Fruit fly (Drosophila melanogaster): ENCODE data around the gene Mur18B.

Mur18B gene

dm6 chrX:19212954-19213353 lies at the start of gene Mur18B:
Gene Mur18B, plus strand, starts transcription at chrX:19213254.
- no peak for TF ChIP-seq foxo (GFP tag; optimal IDR thresholded peaks at IDR 0.05)
- no peak for TF ChIP-seq dmrt93B (GFP tag; optimal IDR thresholded peaks at IDR 0.05)
- no peak for TF ChIP-seq Jra (GFP tag; optimal IDR thresholded peaks at IDR 0.05)
- TF ChIP-seq CrebA (GFP tag; optimal IDR thresholded peaks at IDR 0.05; ENCODE audit: borderline replicate concordance): no peak
- no peak for TF ChIP-seq usp (GFP tag; optimal IDR thresholded peaks at IDR 0.05)
- TF ChIP-seq lola (GFP tag; optimal IDR thresholded peaks at IDR 0.05): no peak
- TF ChIP-seq woc (GFP tag; optimal IDR thresholded peaks at IDR 0.05): no peak

DNA sequence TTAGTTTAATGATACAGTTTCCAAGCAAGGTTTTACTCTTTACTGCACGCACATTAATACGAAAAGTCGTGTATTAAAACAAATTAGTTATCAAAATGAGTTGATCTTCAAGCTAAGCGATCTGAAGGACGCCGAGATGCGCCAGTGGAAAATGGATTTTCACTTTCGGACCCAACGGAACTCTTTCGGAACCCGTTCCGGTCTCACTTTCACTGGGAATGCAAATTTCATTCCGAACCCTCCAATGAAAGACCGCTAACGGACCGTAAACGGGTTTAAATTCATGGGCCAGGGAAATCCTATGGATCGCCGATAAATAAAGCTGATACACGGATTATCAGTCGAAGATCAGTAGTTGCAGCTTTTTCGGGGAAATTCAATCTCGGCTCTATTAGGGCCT lies 49.6 kb upstream of the Mur18B start:
- TF ChIP-seq pan (optimal IDR thresholded peaks at IDR 0.05): no peak
- no peak for TF ChIP-seq brk (GFP tag; optimal IDR thresholded peaks at IDR 0.05)
- TF ChIP-seq tai (GFP tag; optimal IDR thresholded peaks at IDR 0.05): no peak
- no peak for TF ChIP-seq OdsH (GFP tag; optimal IDR thresholded peaks at IDR 0.05)
- no peak for TF ChIP-seq sv (GFP tag; optimal IDR thresholded peaks at IDR 0.05)
- TF ChIP-seq CG32264 (GFP tag; optimal IDR thresholded peaks at IDR 0.05): no peak
- TF ChIP-seq Abd-B (GFP tag; optimal IDR thresholded peaks at IDR 0.05): no peak

- peak; percentile 29 for TF ChIP-seq woc (GFP tag; optimal IDR thresholded peaks at IDR 0.05)
- peak; percentile 26 for TF ChIP-seq br (GFP tag; optimal IDR thresholded peaks at IDR 0.05)
- peak; percentile 76 for TF ChIP-seq psq (GFP tag; optimal IDR thresholded peaks at IDR 0.05)
- no peak for TF ChIP-seq jim (GFP tag; optimal IDR thresholded peaks at IDR 0.05)
- TF ChIP-seq Hnf4 (GFP tag; optimal IDR thresholded peaks at IDR 0.05): peak; percentile 36
- TF ChIP-seq OdsH (GFP tag; optimal IDR thresholded peaks at IDR 0.05): peak; percentile 71
- no peak for TF ChIP-seq Dfd (GFP tag; optimal IDR thresholded peaks at IDR 0.05)
- no peak for TF ChIP-seq CrebA (GFP tag; optimal IDR thresholded peaks at IDR 0.05; ENCODE audit: borderline replicate concordance)
- TF ChIP-seq dmrt93B (GFP tag; optimal IDR thresholded peaks at IDR 0.05): no peak
- peak; percentile 77 for TF ChIP-seq fru (GFP tag; optimal IDR thresholded peaks at IDR 0.05)
- TF ChIP-seq rgr (GFP tag; optimal IDR thresholded peaks at IDR 0.05): peak; percentile 67
- peak in 1 of 2 experiments; percentile 83 for TF ChIP-seq foxo (GFP tag; optimal IDR thresholded peaks at IDR 0.05)
- TF ChIP-seq ey (GFP tag; optimal IDR thresholded peaks at IDR 0.05): peak; percentile 73
- TF ChIP-seq Jra (GFP tag; optimal IDR thresholded peaks at IDR 0.05): no peak
- TF ChIP-seq Sp1 (GFP tag; optimal IDR thresholded peaks at IDR 0.05): peak; percentile 55
- peak; percentile 8 for TF ChIP-seq CG32264 (GFP tag; optimal IDR thresholded peaks at IDR 0.05)
- TF ChIP-seq h (GFP tag; optimal IDR thresholded peaks at IDR 0.05): peak; percentile 73
Observed at dm6 chrX:19164726-19165125, 48.3 kb upstream of the Mur18B start.

DNA sequence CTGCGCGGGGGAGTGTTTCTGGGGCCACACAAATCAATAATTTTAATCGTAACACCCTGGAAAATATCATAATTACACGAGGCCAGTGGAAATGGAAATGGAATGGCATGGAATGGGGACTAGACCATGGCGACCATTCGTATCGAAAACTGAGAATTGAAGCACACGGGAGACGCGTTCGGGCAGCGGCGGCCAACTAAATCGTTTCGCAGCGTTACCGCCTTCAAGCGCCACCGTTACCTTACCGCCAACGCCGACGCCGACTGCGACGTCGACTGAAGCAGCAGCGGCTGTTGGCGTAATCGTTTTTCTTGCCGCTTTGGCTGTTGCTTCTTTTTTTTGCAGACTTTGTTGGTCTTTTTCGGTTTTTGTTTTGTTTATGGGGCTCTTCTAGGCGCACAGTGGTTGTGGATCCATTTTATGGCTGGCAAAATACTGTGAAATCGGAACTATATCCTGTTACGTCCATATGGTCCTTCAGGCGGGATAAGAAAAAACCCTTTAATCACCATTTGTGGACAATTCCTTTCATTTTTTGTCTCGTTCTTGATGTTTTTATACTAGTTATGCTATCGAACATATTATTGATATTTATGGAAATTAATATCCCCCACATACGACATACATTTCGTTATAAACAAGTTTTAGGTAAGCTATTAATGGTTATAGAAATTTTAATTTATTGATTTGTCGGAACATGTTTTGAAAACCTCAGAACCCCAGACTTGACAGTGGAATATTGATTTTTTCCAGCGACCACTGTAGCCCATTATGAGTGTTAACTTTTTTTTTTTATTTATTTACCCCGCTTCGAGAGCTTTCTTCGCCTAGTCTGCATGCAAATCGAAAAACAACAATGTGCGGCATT lies 47.7 kb upstream of the Mur18B start:
- TF ChIP-seq Abd-B (GFP tag; optimal IDR thresholded peaks at IDR 0.05) (no peak), dmrt93B (GFP tag; optimal IDR thresholded peaks at IDR 0.05) (no peak), woc (GFP tag; optimal IDR thresholded peaks at IDR 0.05) (no peak), h (GFP tag; optimal IDR thresholded peaks at IDR 0.05) (no peak), rgr (GFP tag; optimal IDR thresholded peaks at IDR 0.05) (no peak), N (GFP tag; optimal IDR thresholded peaks at IDR 0.05) (no peak), OdsH (GFP tag; optimal IDR thresholded peaks at IDR 0.05) (no peak), jim (GFP tag; optimal IDR thresholded peaks at IDR 0.05) (no peak), br (GFP tag; optimal IDR thresholded peaks at IDR 0.05) (peak; percentile 43), Hr83 (GFP tag; optimal IDR thresholded peaks at IDR 0.05; ENCODE audit: poor library complexity, severe bottlenecking) (no peak), Dif (GFP tag; optimal IDR thresholded peaks at IDR 0.05; ENCODE audit: partially characterized antibody) (no peak), GATAd (GFP tag; optimal IDR thresholded peaks at IDR 0.05) (no peak), lola (GFP tag; optimal IDR thresholded peaks at IDR 0.05) (no peak), HLH106 (tag; optimal IDR thresholded peaks at IDR 0.05) (no peak), Myc (optimal IDR thresholded peaks at IDR 0.05) (no peak), CG32264 (GFP tag; optimal IDR thresholded peaks at IDR 0.05) (no peak), foxo (GFP tag; optimal IDR thresholded peaks at IDR 0.05) (no peak), Rel (GFP tag; optimal IDR thresholded peaks at IDR 0.05) (no peak), Rel (tag; optimal IDR thresholded peaks at IDR 0.05) (peak; percentile 48), CrebA (GFP tag; optimal IDR thresholded peaks at IDR 0.05; ENCODE audit: borderline replicate concordance) (peak; percentile 55), dl (GFP tag; optimal IDR thresholded peaks at IDR 0.05; ENCODE audit: insufficient read depth in 1 of 2, partially characterized antibody in 2 of 2) (no peak), CG9705 (GFP tag; optimal IDR thresholded peaks at IDR 0.05) (no peak)

Data from whole organism, wandering third instar larva.